Worm (Caenorhabditis elegans) whole organism, L2 larva: ENCODE data around the gene sysm-1.
A peak's percentile ranks its signal among the peaks of the same experiment; 100 is the strongest.

Experiments used
- C34F6.9 ChIP-seq: fragments of 150-350 bp; optimal IDR thresholded peaks from 2 replicates; lab custom pipeline; 2014; ENCODE audit warnings: missing biosample characterization, missing genetic modification characterization
- F13H6.1 ChIP-seq: sonication (generic microtip); optimal IDR thresholded peaks from 2 replicates; lab custom pipeline; 2016; ENCODE audit warnings: missing genetic modification characterization, missing compliant biosample characterization
- R02D3.7 ChIP-seq: fragments of 150-350 bp; optimal IDR thresholded peaks from 2 replicates; lab custom pipeline; 2014; ENCODE audit warnings: missing biosample characterization, missing genetic modification characterization
- ZK546.5 ChIP-seq: sonication (generic microtip); optimal IDR thresholded peaks from 2 replicates; lab custom pipeline; 2017; ENCODE audit warnings: missing biosample characterization, missing genetic modification characterization
- aly-2 ChIP-seq: fragments of 150-350 bp; optimal IDR thresholded peaks from 2 replicates; lab custom pipeline; 2014; ENCODE audit warnings: missing biosample characterization, missing genetic modification characterization
- ama-1 ChIP-seq: fragments of 150-350 bp; optimal IDR thresholded peaks from 2 replicates; lab custom pipeline; 2018; ENCODE audit warnings: inconsistent platforms
- ceh-16 ChIP-seq: fragments of 150-350 bp; optimal IDR thresholded peaks from 2 replicates; lab custom pipeline; 2014; ENCODE audit warnings: missing biosample characterization, missing genetic modification characterization
- ceh-82 ChIP-seq: fragments of 150-350 bp; optimal IDR thresholded peaks from 2 replicates; lab custom pipeline; 2014; ENCODE audit warnings: missing biosample characterization, missing genetic modification characterization
- crh-2 ChIP-seq: sonication (generic microtip); optimal IDR thresholded peaks from 2 replicates; lab custom pipeline; 2017; ENCODE audit warnings: missing biosample characterization, missing genetic modification characterization
- dmd-4 ChIP-seq: sonication (generic microtip); optimal IDR thresholded peaks from 2 replicates; lab custom pipeline; 2017; ENCODE audit warnings: missing biosample characterization, missing genetic modification characterization
- egl-27 ChIP-seq: sonication (generic microtip); optimal IDR thresholded peaks from 3 replicates; lab custom pipeline; 2017; ENCODE audit warnings: missing biosample characterization, missing genetic modification reagents, missing genetic modification characterization
- elt-1 ChIP-seq: fragments of 150-350 bp; optimal IDR thresholded peaks from 2 replicates; lab custom pipeline; 2014; ENCODE audit warnings: missing biosample characterization, missing genetic modification characterization
- fos-1 ChIP-seq: fragments of 150-350 bp; optimal IDR thresholded peaks from 2 replicates; lab custom pipeline; 2014; ENCODE audit warnings: missing biosample characterization, missing genetic modification characterization
- gmeb-1 ChIP-seq: fragments of 150-350 bp; optimal IDR thresholded peaks from 2 replicates; lab custom pipeline; 2014; ENCODE audit warnings: missing biosample characterization, missing genetic modification characterization
- lin-11 ChIP-seq: fragments of 150-350 bp; sonication (generic microtip); optimal IDR thresholded peaks from 2 replicates; lab custom pipeline; 2014; ENCODE audit warnings: missing biosample characterization, missing genetic modification characterization, inconsistent platforms, mixed read lengths
- lin-13 ChIP-seq: fragments of 150-350 bp; optimal IDR thresholded peaks from 2 replicates; lab custom pipeline; 2014; ENCODE audit warnings: missing biosample characterization, missing genetic modification reagents, missing genetic modification characterization
- lsy-2 ChIP-seq, 2 experiments: fragments of 150-350 bp in 1 of 2; sonication (generic microtip) in 1 of 2; optimal IDR thresholded peaks; 2 replicates each; lab custom pipeline; 2014 to 2017; ENCODE audit warnings: missing biosample characterization in 2 of 2, missing genetic modification characterization in 2 of 2
- mab-5 ChIP-seq: fragments of 150-350 bp; optimal IDR thresholded peaks from 2 replicates; lab custom pipeline; 2014; ENCODE audit warnings: missing biosample characterization, missing genetic modification characterization
- mdl-1 ChIP-seq, 2 experiments: fragments of 150-350 bp in 1 of 2; sonication (generic microtip) in 1 of 2; optimal IDR thresholded peaks; 2 replicates each; lab custom pipeline; 2017; ENCODE audit warnings: missing biosample characterization in 2 of 2, missing genetic modification characterization in 2 of 2
- nhr-11 ChIP-seq: fragments of 150-350 bp; optimal IDR thresholded peaks from 2 replicates; lab custom pipeline; 2014; ENCODE audit warnings: missing biosample characterization, missing genetic modification characterization
- nhr-12 ChIP-seq: fragments of 150-350 bp; optimal IDR thresholded peaks from 2 replicates; lab custom pipeline; 2014; ENCODE audit warnings: missing biosample characterization, missing genetic modification characterization
- nhr-129 ChIP-seq: fragments of 150-350 bp; optimal IDR thresholded peaks from 2 replicates; lab custom pipeline; 2014; ENCODE audit warnings: missing biosample characterization, missing genetic modification characterization
- nhr-237 ChIP-seq: fragments of 150-350 bp; optimal IDR thresholded peaks from 2 replicates; lab custom pipeline; 2014; ENCODE audit warnings: missing biosample characterization, missing genetic modification characterization
- nhr-25 ChIP-seq: fragments of 150-350 bp; sonication (generic microtip); optimal IDR thresholded peaks from 3 replicates; lab custom pipeline; 2014; ENCODE audit warnings: missing biosample characterization, missing genetic modification characterization
- nhr-6 ChIP-seq: fragments of 150-350 bp; optimal IDR thresholded peaks from 2 replicates; lab custom pipeline; 2014; ENCODE audit warnings: missing biosample characterization, missing genetic modification characterization
- nhr-77 ChIP-seq: fragments of 150-350 bp; optimal IDR thresholded peaks from 2 replicates; lab custom pipeline; 2014; ENCODE audit warnings: missing biosample characterization, missing genetic modification characterization
- peb-1 ChIP-seq: fragments of 150-350 bp; optimal IDR thresholded peaks from 2 replicates; lab custom pipeline; 2014; ENCODE audit warnings: missing biosample characterization, missing genetic modification characterization
- sem-4 ChIP-seq: fragments of 150-350 bp; optimal IDR thresholded peaks from 2 replicates; lab custom pipeline; 2014; ENCODE audit warnings: missing biosample characterization, missing genetic modification reagents, missing genetic modification characterization
- sma-3 ChIP-seq: sonication (generic microtip); optimal IDR thresholded peaks from 2 replicates; lab custom pipeline; 2016; ENCODE audit warnings: missing genetic modification reagents, missing genetic modification characterization, missing compliant biosample characterization
- sma-9 ChIP-seq, 2 experiments: fragments of 150-350 bp in 1 of 2; sonication (generic microtip) in 1 of 2; optimal IDR thresholded peaks; 2 replicates each; lab custom pipeline; 2014 to 2016; ENCODE audit warnings: missing genetic modification characterization in 2 of 2, mild to moderate bottlenecking in 1 of 2, missing biosample characterization in 1 of 2, missing compliant biosample characterization in 1 of 2, missing genetic modification reagents in 1 of 2, moderate library complexity in 1 of 2
- snpc-4 ChIP-seq: fragments of 150-350 bp; optimal IDR thresholded peaks from 2 replicates; lab custom pipeline; 2014; ENCODE audit warnings: missing biosample characterization, missing genetic modification characterization
- unc-39 ChIP-seq: fragments of 150-350 bp; optimal IDR thresholded peaks from 2 replicates; lab custom pipeline; 2014; ENCODE audit warnings: missing biosample characterization, missing genetic modification characterization
- unc-55 ChIP-seq: fragments of 150-350 bp; sonication (generic microtip); optimal IDR thresholded peaks from 3 replicates; lab custom pipeline; 2014; ENCODE audit warnings: missing biosample characterization, missing genetic modification reagents, missing genetic modification characterization
- zag-1 ChIP-seq: fragments of 150-350 bp; optimal IDR thresholded peaks from 2 replicates; lab custom pipeline; 2014; ENCODE audit warnings: missing biosample characterization, missing genetic modification characterization
- ztf-1 ChIP-seq: fragments of 200-800 bp; sonication (Bioruptor generic); conservative IDR thresholded peaks from 2 replicates; pipeline ENCODE4 v1.3.6; 2022; ENCODE audit warnings: missing genetic modification characterization, missing compliant biosample characterization
- ztf-4 ChIP-seq: fragments of 150-350 bp; optimal IDR thresholded peaks from 2 replicates; lab custom pipeline; 2014; ENCODE audit warnings: missing biosample characterization, missing genetic modification characterization

Gene sysm-1

DNA sequence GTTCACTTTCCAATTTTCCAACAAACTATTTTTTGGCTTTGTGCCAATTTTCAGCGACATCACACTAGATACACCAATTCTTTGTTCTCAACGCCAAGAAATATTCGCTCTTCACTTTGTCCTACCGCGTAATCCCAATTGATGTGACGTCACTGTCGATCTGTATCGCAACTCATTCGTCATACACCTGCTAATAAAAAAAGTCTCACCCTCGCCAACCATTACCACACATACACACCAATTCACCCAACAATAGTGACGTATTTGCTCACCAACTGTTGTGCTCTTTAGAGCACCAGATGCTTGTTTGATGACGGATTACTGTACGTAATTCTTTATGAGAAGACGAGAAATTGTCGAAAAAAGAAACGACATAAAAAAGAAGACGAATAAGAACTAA, 19.6 kb downstream of the sysm-1 start:
- TF ChIP-seq nhr-12 (tag; lab: Kevin White, UChicago): no peak
- no peak for TF ChIP-seq nhr-237
- TF ChIP-seq nhr-77 (tag; lab: Kevin White, UChicago): no peak
- no peak for TF ChIP-seq R02D3.7 (tag; lab: Kevin White, UChicago)
- TF ChIP-seq elt-1 (tag; lab: Kevin White, UChicago): no peak
- TF ChIP-seq crh-2 (tag; lab: Kevin White, UChicago): no peak
- TF ChIP-seq unc-55 (GFP tag; lab: Kevin White, UChicago): no peak
- no peak for TF ChIP-seq snpc-4 (tag; lab: Kevin White, UChicago)
- TF ChIP-seq ztf-4: no peak
- TF ChIP-seq ceh-82 (tag; lab: Kevin White, UChicago): no peak
- no peak for TF ChIP-seq nhr-6 (tag; lab: Kevin White, UChicago)
- TF ChIP-seq unc-39 (tag; lab: Kevin White, UChicago): no peak
- no peak for TF ChIP-seq aly-2 (tag; lab: Kevin White, UChicago)
- no peak for TF ChIP-seq lin-13
- TF ChIP-seq peb-1: no peak
- no peak for TF ChIP-seq dmd-4 (tag; lab: Kevin White, UChicago)
- no peak for TF ChIP-seq nhr-25
- TF ChIP-seq lin-11 (tag; lab: Kevin White, UChicago): no peak
- no peak for TF ChIP-seq mdl-1 (tag; optimal IDR thresholded peaks at IDR 0.05; lab: Kevin White, UChicago)

DNA sequence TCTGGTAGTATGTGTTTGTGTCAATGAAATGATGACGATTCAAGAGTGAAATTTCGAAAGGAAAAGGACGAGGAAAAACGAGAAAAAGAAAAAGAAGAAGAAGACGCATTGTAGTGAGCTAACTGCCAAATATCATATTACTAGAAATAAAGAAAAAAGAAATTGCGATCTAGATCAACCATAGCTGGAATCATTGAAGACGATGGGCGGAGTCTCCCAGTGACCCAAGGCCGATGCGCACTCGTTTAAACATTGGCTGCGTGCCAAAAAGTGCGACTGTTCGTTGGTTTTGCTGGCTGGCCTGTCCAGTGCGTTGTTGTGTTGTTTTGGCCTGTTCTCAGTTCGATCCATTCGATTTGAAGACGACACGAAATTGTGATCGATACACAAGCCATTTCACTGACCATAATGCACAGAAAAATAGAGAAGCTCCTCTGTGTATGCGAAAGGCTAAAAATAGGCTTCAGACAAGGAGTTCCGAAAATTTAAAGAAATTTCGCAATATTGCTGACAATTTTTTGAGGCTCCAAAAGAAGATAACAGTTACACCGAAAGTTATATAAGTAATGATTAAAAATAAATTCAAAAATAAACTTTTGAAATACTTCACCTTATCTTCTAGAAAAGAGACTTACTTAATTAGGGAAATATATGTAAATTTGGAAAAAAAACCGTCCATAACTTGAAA, 20.6 kb downstream of the sysm-1 start:
- TF ChIP-seq nhr-25 (peak; percentile 40), mdl-1 (tag; optimal IDR thresholded peaks at IDR 0.05; lab: Kevin White, UChicago) (no peak), gmeb-1 (tag; lab: Kevin White, UChicago) (no peak), unc-55 (GFP tag; lab: Kevin White, UChicago) (peak; percentile 8), ZK546.5 (tag; lab: Kevin White, UChicago) (no peak)

- TF ChIP-seq ztf-1 (no peak), mab-5 (tag; lab: Kevin White, UChicago) (peak; percentile 40), egl-27 (tag; lab: Kevin White, UChicago) (peak; percentile 54), nhr-25 (peak; percentile 30), lin-13 (peak; percentile 32), nhr-237 (no peak), nhr-129 (tag; lab: Kevin White, UChicago) (peak; percentile 95), ztf-4 (peak; percentile 71), crh-2 (tag; lab: Kevin White, UChicago) (peak; percentile 61), sem-4 (tag; lab: Kevin White, UChicago) (peak; percentile 40), aly-2 (tag; lab: Kevin White, UChicago) (no peak), snpc-4 (tag; lab: Kevin White, UChicago) (no peak), F13H6.1 (peak; percentile 84), zag-1 (tag; lab: Kevin White, UChicago) (peak; percentile 79), lin-11 (tag; lab: Kevin White, UChicago) (peak; percentile 71), ama-1 (lab: Kevin White, UChicago) (peak; percentile 32), mdl-1 (tag; optimal IDR thresholded peaks at IDR 0.05; lab: Kevin White, UChicago) (peak; percentile 19 to 52), sma-3 (peak; percentile 40), nhr-11 (no peak), gmeb-1 (tag; lab: Kevin White, UChicago) (peak; percentile 40), ZK546.5 (tag; lab: Kevin White, UChicago) (no peak), fos-1 (peak; percentile 62), nhr-77 (tag; lab: Kevin White, UChicago) (no peak), ceh-16 (tag; lab: Kevin White, UChicago) (peak; percentile 24), lsy-2 (tag; optimal IDR thresholded peaks at IDR 0.05; lab: Kevin White, UChicago) (peak; percentile 43 to 84), C34F6.9 (tag; lab: Kevin White, UChicago) (peak; percentile 80), unc-55 (GFP tag; lab: Kevin White, UChicago) (peak; percentile 81), sma-9 (GFP tag; optimal IDR thresholded peaks at IDR 0.05; lab: Kevin White, UChicago) (peak; percentile 63), sma-9 (tag; optimal IDR thresholded peaks at IDR 0.05; lab: Kevin White, UChicago) (no peak)
Measured at ce11 chrII:9061557-9062183, 21.3 kb downstream of the sysm-1 start.
